Fruit fly (Drosophila melanogaster): ENCODE data around the gene CG3308.

DNA sequence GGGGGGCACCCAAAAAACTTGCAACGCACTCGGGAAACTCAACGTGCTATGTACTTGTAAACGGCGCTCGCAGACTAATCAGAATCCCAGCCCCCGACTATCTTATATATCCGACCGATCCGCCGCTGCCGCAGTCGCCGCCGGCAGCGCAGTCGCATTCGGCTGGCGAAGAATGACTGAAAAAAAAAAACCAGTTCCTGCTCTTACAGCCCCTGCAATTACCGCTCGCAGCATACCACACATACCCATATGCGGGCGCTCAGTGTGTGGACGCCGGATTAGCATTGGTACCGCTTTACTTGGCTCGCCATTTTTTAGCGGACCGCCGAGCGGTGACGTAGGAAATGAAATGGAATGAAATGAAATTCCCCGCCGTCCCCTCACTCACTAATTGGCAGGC is 36.5 kb downstream of the CG3308 start, which contains the start of gene e:
- TF ChIP-seq CG6163 (GFP tag; IDR thresholded peaks at IDR 0.05): no peak
- no peak for TF ChIP-seq Hr38 (GFP tag; optimal IDR thresholded peaks at IDR 0.05)
- TF ChIP-seq Sox102F (GFP tag; optimal IDR thresholded peaks at IDR 0.05): no peak
- no peak for TF ChIP-seq CG11762 (GFP tag; optimal IDR thresholded peaks at IDR 0.05; ENCODE audit: insufficient read depth)
- no peak for TF ChIP-seq Blimp-1 (GFP tag; optimal IDR thresholded peaks at IDR 0.05)
- TF ChIP-seq CG11294 (GFP tag; IDR thresholded peaks at IDR 0.05): no peak
- TF ChIP-seq CG16779 (tag; optimal IDR thresholded peaks at IDR 0.05): no peak
- TF ChIP-seq CG8119 (GFP tag; IDR thresholded peaks at IDR 0.05): no peak
- TF ChIP-seq Sox15 (GFP tag; optimal IDR thresholded peaks at IDR 0.05): no peak
